Fruit fly (Drosophila melanogaster): ENCODE measurements around the gene Hexim.

Hexim gene

DNA sequence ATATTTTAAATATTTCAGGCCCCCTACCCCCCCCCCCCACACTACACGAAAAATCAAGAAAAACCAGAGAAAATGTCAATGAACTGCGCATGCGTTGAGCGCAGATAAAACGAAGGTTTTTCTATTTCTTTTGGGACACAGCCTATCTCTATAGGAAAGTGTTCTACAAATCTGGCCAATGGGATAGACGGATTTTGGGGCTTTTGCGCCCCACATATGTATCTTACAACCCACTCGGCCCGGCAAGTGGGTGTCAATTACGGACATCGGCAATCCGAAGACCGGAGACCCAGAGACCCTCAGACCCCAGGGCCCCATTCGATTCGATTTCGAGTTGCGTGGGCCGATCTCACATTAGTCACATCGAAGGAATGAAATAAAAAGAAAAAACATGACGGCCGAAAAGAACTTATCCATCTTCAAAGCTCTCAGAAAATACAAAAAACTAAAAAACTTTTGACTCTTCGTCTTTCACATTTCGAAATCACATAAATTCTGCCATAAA is 50.3 kb downstream of the Hexim start:
- TF ChIP-seq svp (GFP tag) (peak; percentile 30), fd59A (GFP tag; optimal IDR thresholded peaks at IDR 0.05) (no peak)

DNA sequence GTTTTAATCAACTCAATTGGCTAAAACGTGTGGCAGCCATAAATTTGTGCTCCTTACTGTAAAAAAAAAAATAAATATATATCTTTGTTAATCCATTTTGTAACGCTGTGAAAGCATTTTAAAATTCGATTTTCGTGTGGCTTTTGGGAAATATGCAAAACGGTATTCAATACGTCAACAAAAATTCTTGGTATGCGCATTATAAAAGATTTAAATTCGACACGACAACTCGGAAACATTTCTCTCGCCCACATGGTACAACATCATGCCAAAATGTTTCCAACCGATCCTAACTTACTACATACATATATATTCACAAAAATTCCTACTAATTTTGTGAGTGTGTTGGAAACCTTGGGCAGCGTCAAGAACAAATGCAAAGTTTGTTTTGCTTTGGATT is 51.4 kb downstream of the Hexim start:
- no peak for TF ChIP-seq ss (GFP tag; optimal IDR thresholded peaks at IDR 0.05)
- TF ChIP-seq CG10631 (GFP tag; optimal IDR thresholded peaks at IDR 0.05), result no peak
- TF ChIP-seq Gug (GFP tag; IDR thresholded peaks at IDR 0.05), result no peak
- no peak for TF ChIP-seq salr (GFP tag; optimal IDR thresholded peaks at IDR 0.05)
- no peak for TF ChIP-seq CG10669 (GFP tag; optimal IDR thresholded peaks at IDR 0.05)
- TF ChIP-seq CG6163 (GFP tag; IDR thresholded peaks at IDR 0.05), result no peak
- no peak for TF ChIP-seq fkh (GFP tag; optimal IDR thresholded peaks at IDR 0.05)
- TF ChIP-seq achi (GFP tag; optimal IDR thresholded peaks at IDR 0.05), result no peak
- no peak for TF ChIP-seq net (GFP tag; optimal IDR thresholded peaks at IDR 0.05)
- TF ChIP-seq CG15336 (GFP tag; IDR thresholded peaks at IDR 0.05), result no peak
- no peak for TF ChIP-seq Ets96B (tag; optimal IDR thresholded peaks at IDR 0.05)
- no peak for TF ChIP-seq Lpt (GFP tag; optimal IDR thresholded peaks at IDR 0.05)
- TF ChIP-seq CG11762 (GFP tag; optimal IDR thresholded peaks at IDR 0.05; ENCODE audit: insufficient read depth), result no peak
- TF ChIP-seq lz (GFP tag; optimal IDR thresholded peaks at IDR 0.05), result no peak
- TF ChIP-seq dac (GFP tag; optimal IDR thresholded peaks at IDR 0.05), result no peak

All from whole organism, prepupa.